Worm (Caenorhabditis elegans): Measurements from ENCODE around the gene ugt-5.

ce11 chrV:12760913-12761312, 31.9 kb downstream of the ugt-5 start, which contains the start of gene F18E2.15:
- TF ChIP-seq cnd-1 (tag; optimal IDR thresholded peaks at IDR 0.05) (no peak), zip-8 (tag; optimal IDR thresholded peaks at IDR 0.05) (no peak), snpc-4 (tag; optimal IDR thresholded peaks at IDR 0.05) (no peak), elt-3 (tag; optimal IDR thresholded peaks at IDR 0.05) (no peak), lin-13 (tag; optimal IDR thresholded peaks at IDR 0.05) (no peak), lsy-2 (tag; optimal IDR thresholded peaks at IDR 0.05) (no peak), ham-2 (GFP tag; optimal IDR thresholded peaks at IDR 0.05) (no peak), elt-1 (tag; optimal IDR thresholded peaks at IDR 0.05; ENCODE audit: borderline replicate concordance, insufficient read depth) (no peak), nhr-76 (tag; optimal IDR thresholded peaks at IDR 0.05) (no peak), unc-62 (GFP tag; optimal IDR thresholded peaks at IDR 0.05) (no peak)

Data from whole organism, mixed stage, embryonic.